Fruit fly (Drosophila melanogaster): ENCODE data around the gene Elp6.

Elp6 gene

dm6 chr3R:13404841-13405441 is 38.2 kb upstream of the Elp6 start, which contains the start of gene yellow-e3:
yellow-e3 (minus strand) TSS chr3R:13404870.
- TF ChIP-seq vri (GFP tag; optimal IDR thresholded peaks at IDR 0.05) (no peak), Lpt (GFP tag; optimal IDR thresholded peaks at IDR 0.05) (no peak), CG6808 (GFP tag; optimal IDR thresholded peaks at IDR 0.05) (no peak), acj6 (GFP tag; optimal IDR thresholded peaks at IDR 0.05) (no peak), spab (GFP tag; optimal IDR thresholded peaks at IDR 0.05) (no peak), CG10669 (GFP tag; optimal IDR thresholded peaks at IDR 0.05) (no peak)

dm6 chr3R:13403032-13403459 is 36.3 kb upstream of the Elp6 start, which contains the start of gene Dpm3:
Dpm3 (minus strand) TSS chr3R:13403051.
- no peak for TF ChIP-seq CG6808 (GFP tag; optimal IDR thresholded peaks at IDR 0.05)
- TF ChIP-seq fkh (GFP tag; optimal IDR thresholded peaks at IDR 0.05), result peak; percentile 98
- TF ChIP-seq Hr39 (GFP tag; optimal IDR thresholded peaks at IDR 0.05), result peak; percentile 13
- TF ChIP-seq lz (GFP tag; optimal IDR thresholded peaks at IDR 0.05), result peak; percentile 3
- peak; percentile 24 for TF ChIP-seq CG3032 (tag; optimal IDR thresholded peaks at IDR 0.05)

dm6 chr3R:13401722-13402296 is 35.1 kb upstream of the Elp6 start, which contains the start of gene GILT1:
GILT1 (minus strand) TSS chr3R:13401862.
- TF ChIP-seq CG3919 (GFP tag; optimal IDR thresholded peaks at IDR 0.05) (peak; percentile 24), Sox14 (GFP tag; optimal IDR thresholded peaks at IDR 0.05) (no peak), CG6808 (GFP tag; optimal IDR thresholded peaks at IDR 0.05) (no peak), Ets96B (tag; optimal IDR thresholded peaks at IDR 0.05) (no peak), Eip75B (GFP tag; optimal IDR thresholded peaks at IDR 0.05) (no peak), dsx (GFP tag; optimal IDR thresholded peaks at IDR 0.05; ENCODE audit: poor library complexity, severe bottlenecking) (no peak), CG34406 (GFP tag; optimal IDR thresholded peaks at IDR 0.05) (no peak), Eip78C (GFP tag) (no peak), salr (GFP tag; optimal IDR thresholded peaks at IDR 0.05) (no peak), Eip93F (GFP tag; optimal IDR thresholded peaks at IDR 0.05) (no peak), Met (GFP tag; optimal IDR thresholded peaks at IDR 0.05) (no peak), CG4318 (GFP tag; optimal IDR thresholded peaks at IDR 0.05) (no peak), CG32006 (GFP tag; optimal IDR thresholded peaks at IDR 0.05) (no peak), achi (GFP tag; optimal IDR thresholded peaks at IDR 0.05) (no peak), Gug (GFP tag; IDR thresholded peaks at IDR 0.05) (no peak), ss (GFP tag; optimal IDR thresholded peaks at IDR 0.05) (no peak), CG11762 (GFP tag; optimal IDR thresholded peaks at IDR 0.05; ENCODE audit: insufficient read depth) (no peak), Lpt (GFP tag; optimal IDR thresholded peaks at IDR 0.05) (no peak), esn (GFP tag; optimal IDR thresholded peaks at IDR 0.05) (peak; percentile 20), CG31627 (GFP tag; optimal IDR thresholded peaks at IDR 0.05) (no peak), fkh (GFP tag; optimal IDR thresholded peaks at IDR 0.05) (peak; percentile 11), net (GFP tag; optimal IDR thresholded peaks at IDR 0.05) (no peak), CG6163 (GFP tag; IDR thresholded peaks at IDR 0.05) (no peak), topi (GFP tag; optimal IDR thresholded peaks at IDR 0.05) (no peak), Hr4 (GFP tag; optimal IDR thresholded peaks at IDR 0.05) (peak; percentile 27), OdsH (GFP tag; optimal IDR thresholded peaks at IDR 0.05) (no peak), Ets21C (GFP tag; optimal IDR thresholded peaks at IDR 0.05) (no peak), svp (GFP tag) (no peak), Sox15 (GFP tag; optimal IDR thresholded peaks at IDR 0.05) (no peak), CG7368 (GFP tag; optimal IDR thresholded peaks at IDR 0.05) (no peak), Smox (GFP tag; optimal IDR thresholded peaks at IDR 0.05) (peak; percentile 30), CG3032 (tag; optimal IDR thresholded peaks at IDR 0.05) (no peak), acj6 (GFP tag; optimal IDR thresholded peaks at IDR 0.05) (no peak), pdm3 (GFP tag; optimal IDR thresholded peaks at IDR 0.05) (no peak), CG15336 (GFP tag; IDR thresholded peaks at IDR 0.05) (0 out of 2 replicates have a peak, but pooled peaks have one; percentile 7), CG6854 (GFP tag; optimal IDR thresholded peaks at IDR 0.05) (peak; percentile 44), CG11902 (GFP tag; optimal IDR thresholded peaks at IDR 0.05) (no peak), eg (GFP tag; IDR thresholded peaks at IDR 0.05) (peak; percentile 38; the same call in 2 of the 3 replicates), vri (GFP tag; optimal IDR thresholded peaks at IDR 0.05) (peak; percentile 36)
